Worm (Caenorhabditis elegans) whole organism, midembryonic: Measurements from ENCODE around the gene hpo-10.

Source experiments
- T22C8.4 ChIP-seq: fragments of 200-800 bp; sonication (Bioruptor generic); IDR thresholded peaks from 2 replicates; pipeline ENCODE4 v1.3.6; 2022; ENCODE audit warnings: missing genetic modification characterization, missing compliant biosample characterization
- flt-1 ChIP-seq: fragments of 200-800 bp; sonication (Bioruptor generic); IDR thresholded peaks from 2 replicates; pipeline ENCODE4 v1.3.6; 2022; ENCODE audit warnings: missing genetic modification characterization, missing compliant biosample characterization
- ztf-23 ChIP-seq: fragments of 200-800 bp; sonication (Bioruptor generic); IDR thresholded peaks from 2 replicates; pipeline ENCODE4 v1.3.6; 2022; ENCODE audit warnings: missing genetic modification reagents, missing genetic modification characterization, missing compliant biosample characterization
- ztf-29 ChIP-seq: fragments of 200-800 bp; sonication (Bioruptor generic); IDR thresholded peaks from 2 replicates; pipeline ENCODE4 v1.3.6; 2022; ENCODE audit warnings: missing genetic modification reagents, missing genetic modification characterization, missing compliant biosample characterization

DNA sequence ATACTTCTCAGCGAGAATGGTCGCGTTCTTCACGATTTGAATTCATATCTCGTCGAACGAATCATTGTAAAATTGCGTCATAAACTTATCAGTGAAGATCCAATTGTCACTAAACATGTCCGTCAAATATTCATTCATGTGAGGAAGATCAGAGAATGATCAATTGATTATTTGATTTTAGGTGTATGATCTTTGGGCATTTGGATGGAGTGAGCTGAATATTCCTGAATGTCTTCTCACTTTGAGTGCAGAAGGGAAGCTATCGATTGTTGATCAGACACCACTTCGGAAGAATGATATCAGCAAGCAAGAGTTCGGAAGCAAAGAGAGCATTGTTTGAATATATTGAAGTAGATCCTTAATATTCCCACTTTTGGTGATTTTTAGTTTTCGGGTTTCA, 5.0 kb upstream of the hpo-10 start:
- no peak for TF ChIP-seq T22C8.4 (GFP tag; lab: Robert Waterston, UW)
- no peak for TF ChIP-seq ztf-23 (GFP tag; lab: Robert Waterston, UW)
- no peak for TF ChIP-seq ztf-29 (GFP tag; lab: Robert Waterston, UW)
- no peak for TF ChIP-seq flt-1 (GFP tag; lab: Robert Waterston, UW)
